Fruit fly (Drosophila melanogaster) whole organism, wandering third instar larva: ENCODE measurements around the gene gdl.

ENCODE experiments used
- Abd-B ChIP-seq: fragments of >200 bp; optimal IDR thresholded peaks from 2 replicates; lab custom pipeline; 2017; ENCODE audit warnings: missing biosample characterization, missing genetic modification characterization
- CG32264 ChIP-seq: fragments of 200-800 bp; sonication (Bioruptor generic); optimal IDR thresholded peaks from 2 replicates; lab custom pipeline; 2016; ENCODE audit warnings: missing biosample characterization, missing genetic modification characterization
- CG9705 ChIP-seq: fragments of 200-800 bp; sonication (Bioruptor generic); optimal IDR thresholded peaks from 2 replicates; lab custom pipeline; 2018; ENCODE audit warnings: missing biosample characterization, mild to moderate bottlenecking, missing genetic modification characterization
- CrebA ChIP-seq: fragments of 200-800 bp; sonication (Bioruptor generic); optimal IDR thresholded peaks from 2 replicates; lab custom pipeline; 2016; ENCODE audit warnings: missing biosample characterization, mild to moderate bottlenecking, missing genetic modification characterization, borderline replicate concordance
- Dfd ChIP-seq: fragments of >200 bp; optimal IDR thresholded peaks from 2 replicates; lab custom pipeline; 2017; ENCODE audit warnings: missing biosample characterization, missing genetic modification characterization
- Dif ChIP-seq: fragments of 200-275, 200-300 bp; sonication (Bioruptor generic); optimal IDR thresholded peaks from 2 replicates; lab custom pipeline; 2018; ENCODE audit warnings: missing biosample characterization, missing genetic modification characterization; ENCODE audit not compliant: partially characterized antibody
- GATAd ChIP-seq: sonication (Bioruptor generic); optimal IDR thresholded peaks from 2 replicates; lab custom pipeline; 2016; ENCODE audit warnings: missing biosample characterization, missing genetic modification characterization
- HLH106 ChIP-seq: fragments of 200-800 bp; optimal IDR thresholded peaks from 3 replicates; lab custom pipeline; 2019; ENCODE audit warnings: missing biosample characterization, mild to moderate bottlenecking, missing genetic modification characterization, moderate library complexity
- Hnf4 ChIP-seq: fragments of 200-800 bp; sonication (Bioruptor generic); optimal IDR thresholded peaks from 2 replicates; lab custom pipeline; 2016; ENCODE audit warnings: missing biosample characterization, mild to moderate bottlenecking, missing genetic modification characterization
- Hr78 ChIP-seq: fragments of >200 bp; optimal IDR thresholded peaks from 2 replicates; lab custom pipeline; 2017; ENCODE audit warnings: missing biosample characterization, missing genetic modification characterization
- Hr83 ChIP-seq: fragments of 200-300 bp; sonication (Bioruptor generic); optimal IDR thresholded peaks from 2 replicates; lab custom pipeline; 2016; ENCODE audit warnings: missing biosample characterization, mild to moderate bottlenecking, missing genetic modification characterization, moderate library complexity; ENCODE audit not compliant: poor library complexity, severe bottlenecking
- Jra ChIP-seq: sonication (Bioruptor generic); optimal IDR thresholded peaks from 2 replicates; lab custom pipeline; 2016; ENCODE audit warnings: missing biosample characterization, missing genetic modification characterization
- Mio ChIP-seq: sonication (Bioruptor generic); optimal IDR thresholded peaks from 2 replicates; lab custom pipeline; 2016; ENCODE audit warnings: missing biosample characterization, missing genetic modification characterization
- Myc ChIP-seq: fragments of >200 bp; optimal IDR thresholded peaks from 2 replicates; lab custom pipeline; 2017
- N ChIP-seq: fragments of >200 bp; optimal IDR thresholded peaks from 2 replicates; lab custom pipeline; 2018; ENCODE audit warnings: missing biosample characterization, missing external identifiers, missing genetic modification characterization
- OdsH ChIP-seq: fragments of 200-800 bp; sonication (Bioruptor generic); optimal IDR thresholded peaks from 2 replicates; lab custom pipeline; 2016; ENCODE audit warnings: missing biosample characterization, mild to moderate bottlenecking, missing genetic modification characterization
- Rel ChIP-seq, 2 experiments: fragments of 200-800 bp; sonication (Bioruptor generic) in 1 of 2; optimal IDR thresholded peaks; 2 replicates in 1 of 2; 3 replicates in 1 of 2; lab custom pipeline; 2016 to 2019; ENCODE audit warnings: mild to moderate bottlenecking in 2 of 2, missing biosample characterization in 2 of 2, missing genetic modification characterization in 2 of 2, moderate library complexity in 1 of 2
- Sp1 ChIP-seq: fragments of 200-800 bp; sonication (Bioruptor generic); optimal IDR thresholded peaks from 3 replicates; lab custom pipeline; 2019; ENCODE audit warnings: missing biosample characterization, mild to moderate bottlenecking, missing genetic modification characterization, moderate library complexity
- br ChIP-seq: fragments of 200-800 bp; sonication (Bioruptor generic); optimal IDR thresholded peaks from 2 replicates; lab custom pipeline; 2016; ENCODE audit warnings: missing biosample characterization, missing genetic modification characterization
- brk ChIP-seq: fragments of 200-800 bp; sonication (Bioruptor generic); optimal IDR thresholded peaks from 2 replicates; lab custom pipeline; 2016; ENCODE audit warnings: missing biosample characterization, mild to moderate bottlenecking, missing genetic modification characterization
- dl ChIP-seq, 2 experiments: fragments of 175-275, 200-275 bp in 1 of 2; fragments of 200-275 bp in 1 of 2; sonication (Bioruptor generic); optimal IDR thresholded peaks; lab custom pipeline; 2018; ENCODE audit warnings: mild to moderate bottlenecking in 2 of 2, missing biosample characterization in 2 of 2, missing genetic modification characterization in 2 of 2, moderate library complexity in 2 of 2; ENCODE audit not compliant: partially characterized antibody in 2 of 2, insufficient read depth in 1 of 2
- dmrt93B ChIP-seq: fragments of 200-800 bp; sonication (Bioruptor generic); optimal IDR thresholded peaks from 2 replicates; lab custom pipeline; 2018; ENCODE audit warnings: missing biosample characterization, mild to moderate bottlenecking, missing genetic modification characterization
- dsf ChIP-seq: sonication (Bioruptor generic); optimal IDR thresholded peaks from 2 replicates; lab custom pipeline; 2016; ENCODE audit warnings: missing biosample characterization, missing genetic modification characterization, borderline replicate concordance
- ey ChIP-seq: fragments of 200-800 bp; sonication (Bioruptor generic); optimal IDR thresholded peaks from 2 replicates; lab custom pipeline; 2016; ENCODE audit warnings: missing biosample characterization, missing genetic modification characterization
- foxo ChIP-seq, 2 experiments: fragments of 200-800 bp; sonication (Bioruptor generic); optimal IDR thresholded peaks; 2 replicates in 1 of 2; 3 replicates in 1 of 2; lab custom pipeline; 2016 to 2017; ENCODE audit warnings: missing biosample characterization in 2 of 2, missing genetic modification characterization in 2 of 2
- fru ChIP-seq: fragments of 200-800 bp; sonication (Bioruptor generic); optimal IDR thresholded peaks from 3 replicates; lab custom pipeline; 2016; ENCODE audit warnings: missing biosample characterization, mild to moderate bottlenecking, missing genetic modification characterization
- h ChIP-seq: fragments of 200-800 bp; sonication (Bioruptor generic); optimal IDR thresholded peaks from 3 replicates; lab custom pipeline; 2016; ENCODE audit warnings: missing biosample characterization, mild to moderate bottlenecking, missing genetic modification characterization
- jim ChIP-seq: fragments of 175-275, 200-325 bp; sonication (Bioruptor generic); optimal IDR thresholded peaks from 2 replicates; lab custom pipeline; 2016; ENCODE audit warnings: missing biosample characterization, mild to moderate bottlenecking, missing genetic modification characterization
- lola ChIP-seq: fragments of >200 bp; optimal IDR thresholded peaks from 2 replicates; lab custom pipeline; 2017; ENCODE audit warnings: missing biosample characterization, missing genetic modification characterization
- pan ChIP-seq: fragments of >200 bp; optimal IDR thresholded peaks from 2 replicates; lab custom pipeline; 2017
- psq ChIP-seq: fragments of 200-800 bp; sonication (Bioruptor generic); optimal IDR thresholded peaks from 3 replicates; lab custom pipeline; 2017; ENCODE audit warnings: missing biosample characterization, mild to moderate bottlenecking, missing genetic modification characterization, moderate library complexity
- rgr ChIP-seq: fragments of 200-800 bp; sonication (Bioruptor generic); optimal IDR thresholded peaks from 3 replicates; lab custom pipeline; 2016; ENCODE audit warnings: missing biosample characterization, mild to moderate bottlenecking, missing genetic modification characterization
- sage ChIP-seq: fragments of 200-800 bp; sonication (Bioruptor generic); optimal IDR thresholded peaks from 2 replicates; lab custom pipeline; 2016; ENCODE audit warnings: missing biosample characterization, mild to moderate bottlenecking, missing genetic modification characterization
- sv ChIP-seq: fragments of 200-800 bp; sonication (Bioruptor generic); optimal IDR thresholded peaks from 3 replicates; lab custom pipeline; 2016; ENCODE audit warnings: missing biosample characterization, missing genetic modification characterization
- tai ChIP-seq: sonication (Bioruptor generic); optimal IDR thresholded peaks from 2 replicates; lab custom pipeline; 2016; ENCODE audit warnings: missing biosample characterization, missing genetic modification characterization
- usp ChIP-seq: fragments of >200 bp; optimal IDR thresholded peaks from 2 replicates; lab custom pipeline; 2017; ENCODE audit warnings: missing biosample characterization, missing genetic modification characterization
- woc ChIP-seq: sonication (Bioruptor generic); optimal IDR thresholded peaks from 2 replicates; lab custom pipeline; 2016; ENCODE audit warnings: missing biosample characterization, mild to moderate bottlenecking, missing genetic modification characterization

Gene gdl

dm6 chr3L:15531423-15532325 is 22.4 kb downstream of the gdl start, which contains the start of gene CG43248:
CG43248 (minus strand) TSS chr3L:15531473.
- TF ChIP-seq Rel (GFP tag; optimal IDR thresholded peaks at IDR 0.05; lab: Kevin White, UChicago) (no peak), Rel (tag; optimal IDR thresholded peaks at IDR 0.05; lab: Kevin White, UChicago) (no peak), psq (GFP tag; lab: Kevin White, UChicago) (no peak), dl (GFP tag; optimal IDR thresholded peaks at IDR 0.05; lab: Kevin White, UChicago; ENCODE audit: insufficient read depth in 1 of 2, partially characterized antibody in 2 of 2) (no peak), sv (no peak), lola (GFP tag; lab: Kevin White, UChicago) (no peak), ey (GFP tag; lab: Kevin White, UChicago) (no peak), tai (no peak), pan (lab: Kevin White, UChicago) (no peak), Dif (GFP tag; lab: Kevin White, UChicago) (no peak), h (GFP tag; lab: Kevin White, UChicago) (no peak), Hr83 (no peak), fru (no peak), jim (GFP tag; lab: Kevin White, UChicago) (no peak), N (GFP tag; lab: Kevin White, UChicago) (no peak), Jra (GFP tag; lab: Kevin White, UChicago) (no peak), woc (GFP tag; lab: Kevin White, UChicago) (no peak)
- TF ChIP-seq, all 38 proteins: peak for 0

DNA sequence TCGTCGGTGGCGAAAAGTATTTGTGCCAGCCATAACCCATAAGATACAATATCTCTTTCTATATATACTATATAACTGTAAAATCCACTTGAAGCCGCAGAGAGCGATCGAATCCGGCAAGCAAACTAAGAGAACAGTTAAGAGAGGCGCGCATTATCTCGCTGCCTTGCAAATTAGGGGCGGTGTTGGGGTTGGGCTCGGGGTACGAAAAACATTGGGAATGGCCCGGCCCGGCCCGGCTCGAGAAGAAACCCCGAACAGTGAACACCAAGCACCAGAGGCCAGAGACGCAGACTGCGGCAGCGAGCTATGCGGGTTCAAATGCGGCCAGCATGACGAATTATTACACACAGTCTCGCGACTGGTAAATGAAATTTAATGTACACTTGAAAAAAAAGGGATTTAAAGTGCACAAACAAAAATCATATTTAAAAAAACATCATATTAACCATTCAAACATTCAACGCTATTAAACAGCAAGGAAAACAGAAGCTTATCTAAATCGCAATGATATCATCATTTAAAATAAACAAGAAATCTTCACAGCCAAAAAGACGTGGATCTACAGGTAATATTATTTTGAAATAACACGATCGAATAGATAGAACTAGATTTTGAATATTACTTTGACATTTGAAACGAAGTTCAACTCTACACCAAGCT is 23.3 kb downstream of the gdl start:
- TF ChIP-seq Dfd (GFP tag; lab: Kevin White, UChicago) (no peak), dmrt93B (peak; percentile 67), Dif (GFP tag; lab: Kevin White, UChicago) (peak; percentile 89), Hr83 (peak; percentile 28), dl (GFP tag; optimal IDR thresholded peaks at IDR 0.05; lab: Kevin White, UChicago; ENCODE audit: insufficient read depth in 1 of 2, partially characterized antibody in 2 of 2) (peak; percentile 58 to 72), pan (lab: Kevin White, UChicago) (no peak), OdsH (GFP tag; lab: Kevin White, UChicago) (no peak), Mio (GFP tag; lab: Kevin White, UChicago) (no peak), foxo (GFP tag; optimal IDR thresholded peaks at IDR 0.05; lab: Kevin White, UChicago) (peak in 1 of 2 experiments; percentile 53), br (peak; percentile 21), GATAd (GFP tag; lab: Kevin White, UChicago) (no peak), sage (peak; percentile 68), rgr (GFP tag; lab: Kevin White, UChicago) (peak; percentile 23), brk (GFP tag; lab: Kevin White, UChicago) (peak; percentile 5), woc (GFP tag; lab: Kevin White, UChicago) (peak; percentile 37), Sp1 (peak; percentile 26), Hr78 (no peak), h (GFP tag; lab: Kevin White, UChicago) (peak; percentile 55), jim (GFP tag; lab: Kevin White, UChicago) (no peak), Rel (GFP tag; optimal IDR thresholded peaks at IDR 0.05; lab: Kevin White, UChicago) (peak; percentile 90), Rel (tag; optimal IDR thresholded peaks at IDR 0.05; lab: Kevin White, UChicago) (peak; percentile 97), CG9705 (GFP tag; lab: Kevin White, UChicago) (no peak), Jra (GFP tag; lab: Kevin White, UChicago) (peak; percentile 25), Hnf4 (GFP tag; lab: Kevin White, UChicago) (no peak), dsf (GFP tag; lab: Kevin White, UChicago) (no peak), Abd-B (no peak), psq (GFP tag; lab: Kevin White, UChicago) (peak; percentile 21), sv (no peak), fru (peak; percentile 62), CG32264 (GFP tag; lab: Kevin White, UChicago) (peak; percentile 13), N (GFP tag; lab: Kevin White, UChicago) (no peak), HLH106 (tag; lab: Kevin White, UChicago) (peak; percentile 71), ey (GFP tag; lab: Kevin White, UChicago) (peak; percentile 36), lola (GFP tag; lab: Kevin White, UChicago) (no peak), Myc (no peak), tai (peak; percentile 42), CrebA (GFP tag; lab: Kevin White, UChicago) (peak; percentile 63), usp (GFP tag; lab: Kevin White, UChicago) (no peak)
